Worm (Caenorhabditis elegans): ENCODE data around the gene fat-6.

DNA sequence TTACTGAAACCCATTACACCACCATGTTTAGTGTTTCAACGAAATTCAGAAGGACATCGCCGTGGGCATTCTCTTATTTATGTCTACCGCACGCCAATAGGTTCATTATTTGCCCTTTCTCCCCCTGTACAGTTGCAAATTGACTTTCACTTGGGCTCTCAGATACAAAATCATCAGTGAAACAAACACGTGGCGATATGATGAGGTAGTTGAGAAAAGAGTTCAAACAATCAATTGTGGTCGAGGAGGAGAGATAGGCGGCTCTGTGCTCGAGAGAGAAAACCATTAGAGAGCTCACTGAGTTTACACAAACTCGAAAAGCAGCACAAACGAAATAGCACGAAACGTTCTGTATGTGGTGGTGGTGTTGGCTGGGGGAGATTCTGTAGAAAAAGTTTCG is 41.6 kb upstream of the fat-6 start:
- no peak for TF ChIP-seq dao-5 (tag; optimal IDR thresholded peaks at IDR 0.05)
- TF ChIP-seq him-1 (tag; optimal IDR thresholded peaks at IDR 0.05): no peak
- no peak for TF ChIP-seq W03F9.2 (tag; optimal IDR thresholded peaks at IDR 0.05)
